Fruit fly (Drosophila melanogaster) whole organism, adult: ENCODE data around the gene bys.

Source experiments
- CG11617 ChIP-seq: fragments of 200-800 bp; sonication (Bioruptor generic); optimal IDR thresholded peaks from 2 replicates; lab custom pipeline; 2017; ENCODE audit warnings: mild to moderate bottlenecking, missing biosample characterization, missing genetic modification reagents, missing genetic modification characterization
- CG7101 ChIP-seq: fragments of 200-800 bp; sonication (Bioruptor generic); optimal IDR thresholded peaks from 2 replicates; lab custom pipeline; 2018; ENCODE audit warnings: missing biosample characterization, mild to moderate bottlenecking, missing genetic modification characterization, moderate library complexity
- Crg-1 ChIP-seq: fragments of 200-800 bp; sonication (Bioruptor generic); optimal IDR thresholded peaks from 2 replicates; lab custom pipeline; 2016; ENCODE audit warnings: missing biosample characterization, missing genetic modification characterization
- bab1 ChIP-seq: fragments of 200-800 bp; sonication (Bioruptor generic); optimal IDR thresholded peaks from 3 replicates; lab custom pipeline; 2019; ENCODE audit warnings: missing biosample characterization, mild to moderate bottlenecking, missing genetic modification characterization, moderate library complexity
- kay ChIP-seq: fragments of 200-800 bp; sonication (Bioruptor generic); peaks from one replicate; lab custom pipeline; 2016; ENCODE audit warnings: missing biosample characterization, missing genetic modification characterization, borderline replicate concordance
- toe ChIP-seq: fragments of 200-800 bp; sonication (Bioruptor generic); optimal IDR thresholded peaks from 2 replicates; lab custom pipeline; 2016; ENCODE audit warnings: missing biosample characterization, missing genetic modification characterization

DNA sequence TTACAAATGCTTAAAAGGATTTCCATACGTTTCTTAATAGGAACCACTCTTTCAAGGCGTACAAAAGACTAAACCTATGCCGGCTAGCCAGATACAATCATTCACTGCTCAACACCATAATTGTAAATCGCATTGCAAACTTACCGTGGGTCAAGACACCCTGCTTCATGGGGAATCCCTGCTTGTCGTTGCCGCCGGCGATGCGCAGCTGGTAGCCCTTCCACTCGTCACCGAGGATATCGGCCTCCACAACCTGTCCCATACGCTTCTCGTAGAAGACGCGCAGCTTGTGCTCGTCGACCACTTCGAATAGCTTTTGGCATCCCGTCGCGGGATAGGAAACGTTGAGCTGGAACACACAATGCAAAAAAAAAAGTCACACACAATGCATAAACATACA lies 1.0 kb upstream of the bys start:
- TF ChIP-seq CG11617 (no peak), kay (GFP tag; lab: Kevin White, UChicago) (no peak), toe (GFP tag; lab: Kevin White, UChicago) (no peak), bab1 (no peak), Crg-1 (GFP tag; lab: Kevin White, UChicago) (no peak), CG7101 (tag; lab: Kevin White, UChicago) (no peak)
